Worm (Caenorhabditis elegans): ENCODE results near the gene srh-85.
"Not testable (repeated sequence)": the region's sequence is repeated elsewhere in the genome, so short reads cannot be mapped to it uniquely, and the experiment has no call there.

- not testable (repeated sequence) for TF ChIP-seq lsy-2 (tag; optimal IDR thresholded peaks at IDR 0.05); snpc-4 (tag; optimal IDR thresholded peaks at IDR 0.05); nhr-2 (tag; optimal IDR thresholded peaks at IDR 0.05); ces-1 (GFP tag; optimal IDR thresholded peaks at IDR 0.05); unc-62 (GFP tag; optimal IDR thresholded peaks at IDR 0.05); blmp-1 (tag; optimal IDR thresholded peaks at IDR 0.05); nhr-76 (tag; optimal IDR thresholded peaks at IDR 0.05); lin-32 (GFP tag; optimal IDR thresholded peaks at IDR 0.05); nhr-12 (tag; optimal IDR thresholded peaks at IDR 0.05); unc-39 (tag; optimal IDR thresholded peaks at IDR 0.05); M03D4.4 (tag; optimal IDR thresholded peaks at IDR 0.05); nhr-237 (tag; optimal IDR thresholded peaks at IDR 0.05)
Measured at ce11 chrV:2952102-2952501, 35.2 kb downstream of the srh-85 start, which contains the start of gene srw-122.
